Worm (Caenorhabditis elegans): ENCODE measurements around the gene gcy-11.

The gcy-11 gene

ce11 chrX:17093199-17093598 is 37.8 kb upstream of the gcy-11 start, which contains the start of gene C08A9.3:
Gene C08A9.3 (minus strand): TSS chrX:17093299.
- TF ChIP-seq nhr-85 (tag) (peak; percentile 5), ceh-63 (GFP tag; optimal IDR thresholded peaks at IDR 0.05) (no peak)

DNA sequence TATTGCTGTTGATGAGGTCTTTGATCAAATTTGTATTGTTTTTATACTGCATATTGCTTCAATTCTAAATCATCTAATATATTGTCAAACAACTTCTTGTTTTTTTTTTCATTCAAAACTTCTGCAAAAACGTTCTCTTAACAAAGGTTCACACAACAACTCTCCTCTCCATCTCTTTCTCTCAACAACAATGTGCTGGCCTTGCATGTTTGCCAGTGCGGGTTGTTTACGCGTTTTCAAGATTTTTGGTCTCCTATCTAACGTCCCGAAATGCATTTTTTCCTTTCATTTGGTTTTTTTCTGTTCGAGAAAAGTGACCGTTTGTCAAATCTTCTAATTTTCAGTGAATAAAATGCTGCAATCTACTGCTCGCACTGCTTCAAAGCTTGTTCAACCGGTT is 37.0 kb upstream of the gcy-11 start, which contains the start of gene sod-3:
Gene sod-3, plus strand, starts transcription at position 338 of the 400 bp plus-strand sequence.
- TF ChIP-seq F16B12.6 (tag; optimal IDR thresholded peaks at IDR 0.05) (no peak), fkh-4 (tag; optimal IDR thresholded peaks at IDR 0.05; ENCODE audit: borderline replicate concordance) (no peak), unc-86 (tag; optimal IDR thresholded peaks at IDR 0.05) (no peak), swsn-7 (tag; optimal IDR thresholded peaks at IDR 0.05) (no peak), mep-1 (tag; optimal IDR thresholded peaks at IDR 0.05) (no peak), sox-4 (tag; optimal IDR thresholded peaks at IDR 0.05) (no peak), lir-3 (tag; optimal IDR thresholded peaks at IDR 0.05; ENCODE audit: poor library complexity) (no peak), ceh-82 (tag; optimal IDR thresholded peaks at IDR 0.05) (no peak)

DNA sequence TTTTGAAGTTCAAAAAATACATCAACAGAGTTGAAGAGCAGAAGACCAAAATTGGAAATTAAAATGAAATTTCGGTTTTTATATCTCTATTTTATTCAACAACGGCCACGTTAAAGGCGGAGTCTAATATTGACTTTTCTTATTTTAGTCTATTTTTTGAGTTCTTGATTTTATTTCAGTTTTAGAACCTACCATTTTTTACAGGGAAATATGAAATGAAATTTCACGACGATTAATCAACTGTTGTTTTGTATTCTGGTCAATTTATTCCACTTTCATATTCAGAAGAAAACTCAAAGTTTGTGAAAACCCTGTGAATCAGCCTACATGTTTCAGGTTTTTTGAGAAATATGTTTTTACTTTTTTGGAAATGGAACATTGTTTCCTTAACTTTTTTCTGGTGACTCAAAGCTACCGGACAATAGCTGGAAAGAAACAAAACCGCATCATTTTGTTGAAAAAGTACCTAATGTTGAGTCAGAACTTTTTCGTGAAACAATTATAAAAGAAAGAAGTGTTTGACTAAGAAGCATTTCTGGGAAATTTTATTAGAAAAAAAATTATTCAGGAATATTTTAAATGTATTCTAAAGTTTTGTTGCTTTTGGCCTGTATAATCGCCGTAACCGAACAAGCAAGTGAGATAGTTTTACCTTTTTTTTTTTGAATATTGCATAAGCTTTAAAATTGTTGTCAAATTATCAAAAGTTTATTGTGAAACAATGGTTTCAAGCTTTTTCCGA is 25.4 kb upstream of the gcy-11 start, which contains the start of the genes irld-23 and C08A9.10:
Gene irld-23, minus strand, starts transcription at position 51 of the 742 bp plus-strand sequence.
Gene C08A9.10, plus strand, starts transcription at position 545 of the 742 bp plus-strand sequence.
- TF ChIP-seq lin-39 (tag; optimal IDR thresholded peaks at IDR 0.05): no peak
- TF ChIP-seq mef-2 (tag; optimal IDR thresholded peaks at IDR 0.05): no peak
- no peak for TF ChIP-seq isw-1 (GFP tag; IDR thresholded peaks at IDR 0.05)
- no peak for TF ChIP-seq nhr-20 (tag; optimal IDR thresholded peaks at IDR 0.05)
- no peak for TF ChIP-seq ztf-4 (tag; optimal IDR thresholded peaks at IDR 0.05)
- TF ChIP-seq nhr-85 (tag): no peak
- no peak for TF ChIP-seq fkh-8 (tag; optimal IDR thresholded peaks at IDR 0.05)
- TF ChIP-seq swsn-7 (tag; optimal IDR thresholded peaks at IDR 0.05): no peak
- TF ChIP-seq nhr-76 (tag; optimal IDR thresholded peaks at IDR 0.05): no peak
- TF ChIP-seq lir-3 (tag; optimal IDR thresholded peaks at IDR 0.05; ENCODE audit: poor library complexity): no peak
- TF ChIP-seq efl-3 (GFP tag; optimal IDR thresholded peaks at IDR 0.05): no peak
- no peak for TF ChIP-seq nhr-77 (tag; optimal IDR thresholded peaks at IDR 0.05)
- no peak for TF ChIP-seq ces-1 (GFP tag; optimal IDR thresholded peaks at IDR 0.05)
- TF ChIP-seq sox-4 (tag; optimal IDR thresholded peaks at IDR 0.05): no peak
- TF ChIP-seq egl-13 (tag; optimal IDR thresholded peaks at IDR 0.05): no peak
- TF ChIP-seq unc-62 (GFP tag; optimal IDR thresholded peaks at IDR 0.05): no peak
- no peak for TF ChIP-seq C04F5.9 (tag; optimal IDR thresholded peaks at IDR 0.05)
- TF ChIP-seq xbp-1 (tag; optimal IDR thresholded peaks at IDR 0.05): no peak
- no peak for TF ChIP-seq nhr-90 (tag; optimal IDR thresholded peaks at IDR 0.05; ENCODE audit: poor library complexity)

- TF ChIP-seq sup-37 (GFP tag; optimal IDR thresholded peaks at IDR 0.05) (no peak), lin-39 (tag; optimal IDR thresholded peaks at IDR 0.05) (no peak), efl-1 (optimal IDR thresholded peaks at IDR 0.05) (no peak), efl-1 (GFP tag; optimal IDR thresholded peaks at IDR 0.05 in 1 of 2) (peak in 1 of 2 experiments; percentile 13)
These were observed 16.7 kb upstream of the gcy-11 start, which contains the start of gene C30G4.4 for ce11 chrX:17072088-17072487. Gene C30G4.4 (minus strand): TSS chrX:17072188.

ce11 chrX:17070495-17070894 is 15.1 kb upstream of the gcy-11 start:
- TF ChIP-seq grh-1 (GFP tag; IDR thresholded peaks at IDR 0.05): no peak
- no peak for TF ChIP-seq dsc-1 (tag; optimal IDR thresholded peaks at IDR 0.05)
- peak; percentile 18 for TF ChIP-seq snu-23 (GFP tag; optimal IDR thresholded peaks at IDR 0.05)
- TF ChIP-seq nhr-20 (tag; optimal IDR thresholded peaks at IDR 0.05): peak; percentile 12
- no peak for TF ChIP-seq ceh-88 (GFP tag; IDR thresholded peaks at IDR 0.05)
- TF ChIP-seq irx-1 (tag; optimal IDR thresholded peaks at IDR 0.05): no peak
- no peak for TF ChIP-seq lin-35 (GFP tag; optimal IDR thresholded peaks at IDR 0.05)
- TF ChIP-seq lin-14 (GFP tag; optimal IDR thresholded peaks at IDR 0.05): peak; percentile 59
- no peak for TF ChIP-seq aha-1 (tag; optimal IDR thresholded peaks at IDR 0.05)
- TF ChIP-seq elt-3 (tag; optimal IDR thresholded peaks at IDR 0.05): peak in 1 of 6 experiments; percentile 75
- peak; percentile 91 for TF ChIP-seq blmp-1 (tag; optimal IDR thresholded peaks at IDR 0.05)
- TF ChIP-seq aly-2 (tag; optimal IDR thresholded peaks at IDR 0.05): no peak
- no peak for TF ChIP-seq efl-1 (optimal IDR thresholded peaks at IDR 0.05)
- TF ChIP-seq efl-1 (GFP tag; optimal IDR thresholded peaks at IDR 0.05 in 1 of 2): no peak
- no peak for TF ChIP-seq lsy-2 (tag; optimal IDR thresholded peaks at IDR 0.05)
- peak; percentile 78 for TF ChIP-seq nhr-85 (tag)
